Worm (Caenorhabditis elegans): ENCODE data around the gene spp-11.

DNA sequence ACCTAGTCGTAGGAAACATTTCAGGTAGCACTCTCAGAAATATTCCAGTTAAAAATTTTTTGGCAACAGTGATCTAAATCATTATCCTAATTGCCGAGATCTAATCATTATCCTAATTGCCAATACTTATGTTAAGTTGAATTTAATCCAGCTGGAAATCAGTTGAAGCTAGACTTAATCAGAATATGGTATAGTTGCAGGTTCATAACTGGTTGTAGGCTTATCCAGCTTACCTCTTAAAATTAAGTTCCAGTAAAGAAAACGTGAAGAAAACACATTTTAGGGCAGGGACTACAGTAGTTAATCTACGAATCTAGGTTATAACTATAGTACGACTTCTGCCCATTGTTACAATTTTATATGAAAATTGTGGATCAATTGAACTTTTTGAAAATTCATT, 30.5 kb downstream of the spp-11 start:
- TF ChIP-seq blmp-1 (tag; optimal IDR thresholded peaks at IDR 0.05) = no peak
- no peak for TF ChIP-seq ztf-11 (tag; optimal IDR thresholded peaks at IDR 0.05)
- TF ChIP-seq pha-4 (tag; optimal IDR thresholded peaks at IDR 0.05) = no peak
- no peak for TF ChIP-seq ces-1 (GFP tag; optimal IDR thresholded peaks at IDR 0.05)
- TF ChIP-seq snpc-4 (tag; optimal IDR thresholded peaks at IDR 0.05) = no peak
- no peak for TF ChIP-seq nhr-2 (tag; optimal IDR thresholded peaks at IDR 0.05)
- TF ChIP-seq nhr-12 (tag; optimal IDR thresholded peaks at IDR 0.05) = no peak
- no peak for TF ChIP-seq cnd-1 (tag; optimal IDR thresholded peaks at IDR 0.05)
- TF ChIP-seq nhr-237 (tag; optimal IDR thresholded peaks at IDR 0.05) = no peak
- no peak for TF ChIP-seq hlh-1 (tag; optimal IDR thresholded peaks at IDR 0.05)
